Fruit fly (Drosophila melanogaster) whole organism, embryonic: ENCODE data around the gene hry.

ENCODE experiments used
- Ada2b ChIP-seq: fragments of 200-800 bp; sonication (Bioruptor generic); IDR thresholded peaks from 2 replicates; pipeline ENCODE4 v1.3.6; 2022; ENCODE audit warnings: missing biosample characterization, missing genetic modification characterization
- Adf1 ChIP-seq: fragments of 200-800 bp; sonication (Bioruptor generic); IDR thresholded peaks from 2 replicates; pipeline ENCODE4 v1.3.6; 2022; ENCODE audit warnings: missing biosample characterization, missing genetic modification characterization
- B-H2 ChIP-seq: fragments of 200-800 bp; sonication (Bioruptor generic); optimal IDR thresholded peaks from 2 replicates; lab custom pipeline; 2018; ENCODE audit warnings: missing biosample characterization, mild to moderate bottlenecking, missing genetic modification characterization
- BtbVII ChIP-seq: fragments of 200-800 bp; sonication (Bioruptor generic); optimal IDR thresholded peaks from 3 replicates; lab custom pipeline; 2017; ENCODE audit warnings: missing biosample characterization, mild to moderate bottlenecking, missing genetic modification characterization
- CG10543 ChIP-seq: fragments of 200-800 bp; sonication (Bioruptor generic); optimal IDR thresholded peaks from 3 replicates; lab custom pipeline; 2017; ENCODE audit warnings: missing biosample characterization, mild to moderate bottlenecking, missing genetic modification characterization, moderate library complexity
- CG10979 ChIP-seq: fragments of 200-800 bp; sonication (Bioruptor generic); optimal IDR thresholded peaks from 2 replicates; lab custom pipeline; 2018; ENCODE audit warnings: missing biosample characterization, mild to moderate bottlenecking, missing genetic modification characterization, moderate library complexity
- CG15601 ChIP-seq: fragments of 200-800 bp; sonication (Bioruptor generic); optimal IDR thresholded peaks from 3 replicates; lab custom pipeline; 2019; ENCODE audit warnings: missing biosample characterization, mild to moderate bottlenecking, missing genetic modification characterization, moderate library complexity
- CG1647 ChIP-seq: fragments of 200-800 bp; sonication (Bioruptor generic); optimal IDR thresholded peaks from 3 replicates; lab custom pipeline; 2016; ENCODE audit warnings: missing biosample characterization, missing genetic modification characterization
- CG1792 ChIP-seq: fragments of 200-800 bp; sonication (Bioruptor generic); optimal IDR thresholded peaks from 2 replicates; lab custom pipeline; 2016; ENCODE audit warnings: missing biosample characterization, missing genetic modification characterization
- CG18011 ChIP-seq: fragments of 200-800 bp; sonication (Bioruptor generic); optimal IDR thresholded peaks from 2 replicates; lab custom pipeline; 2017; ENCODE audit warnings: missing biosample characterization, missing genetic modification characterization, mild to moderate bottlenecking, moderate library complexity, missing genotype
- CG18262 ChIP-seq: fragments of 200-800 bp; optimal IDR thresholded peaks from 3 replicates; lab custom pipeline; 2019; ENCODE audit warnings: missing biosample characterization, mild to moderate bottlenecking, missing genetic modification characterization, moderate library complexity
- CG18476 ChIP-seq: fragments of 200-800 bp; sonication (Bioruptor generic); optimal IDR thresholded peaks from 2 replicates; lab custom pipeline; 2016; ENCODE audit warnings: missing biosample characterization, mild to moderate bottlenecking, missing genetic modification characterization
- CG2199 ChIP-seq: fragments of 200-800 bp; sonication (Bioruptor generic); IDR thresholded peaks from 3 replicates; pipeline ENCODE4 v1.3.6; 2022; ENCODE audit warnings: missing biosample characterization, missing genetic modification characterization
- CG2889 ChIP-seq: fragments of 200-800 bp; sonication (Bioruptor generic); IDR thresholded peaks from 3 replicates; pipeline ENCODE4 v1.3.6; 2022; ENCODE audit warnings: missing biosample characterization, missing genetic modification characterization
- CG34224 ChIP-seq: fragments of 200-800 bp; sonication (Bioruptor generic); IDR thresholded peaks from 3 replicates; pipeline ENCODE4 v1.3.6; 2022; ENCODE audit warnings: missing biosample characterization, missing genetic modification characterization; ENCODE audit not compliant: partially characterized antibody
- CG4404 ChIP-seq: fragments of 200-800 bp; sonication (Bioruptor generic); IDR thresholded peaks from 2 replicates; pipeline ENCODE4 v1.3.6; 2022; ENCODE audit warnings: missing biosample characterization, missing genetic modification characterization
- CG6254 ChIP-seq: fragments of 200-800 bp; sonication (Bioruptor generic); optimal IDR thresholded peaks from 3 replicates; lab custom pipeline; 2017; ENCODE audit warnings: mild to moderate bottlenecking, missing biosample characterization, missing genetic modification reagents, missing genetic modification characterization
- CkIIα-i1 ChIP-seq: fragments of 200-800 bp; sonication (Bioruptor generic); IDR thresholded peaks from 2 replicates; pipeline ENCODE4 v1.3.6; 2022; ENCODE audit warnings: missing biosample characterization, missing genetic modification characterization
- Dp ChIP-seq: fragments of 200-800 bp; sonication (Bioruptor generic); optimal IDR thresholded peaks from 2 replicates; lab custom pipeline; 2018; ENCODE audit warnings: missing biosample characterization, mild to moderate bottlenecking, missing genetic modification characterization, moderate library complexity
- GATAe ChIP-seq: fragments of 200-800 bp; sonication (Bioruptor generic); conservative IDR thresholded peaks from 2 replicates; pipeline ENCODE4 v1.3.6; 2022; ENCODE audit warnings: missing biosample characterization, missing genetic modification characterization
- Hr39 ChIP-seq: fragments of >200 bp; optimal IDR thresholded peaks from 2 replicates; lab custom pipeline; 2017
- Max ChIP-seq: fragments of 200-800 bp; sonication (Bioruptor generic); optimal IDR thresholded peaks from 2 replicates; lab custom pipeline; 2016; ENCODE audit warnings: missing biosample characterization, mild to moderate bottlenecking, missing genetic modification characterization
- Meics ChIP-seq: fragments of 200-800 bp; sonication (Bioruptor generic); optimal IDR thresholded peaks from 2 replicates; lab custom pipeline; 2017; ENCODE audit warnings: missing biosample characterization, mild to moderate bottlenecking, missing genetic modification characterization
- Optix ChIP-seq: fragments of 200-800 bp; sonication (Bioruptor generic); IDR thresholded peaks from 3 replicates; pipeline ENCODE4 v1.3.6; 2022; ENCODE audit warnings: missing biosample characterization, missing genetic modification characterization
- Six4 ChIP-seq: fragments of 200-800 bp; sonication (Bioruptor generic); optimal IDR thresholded peaks from 2 replicates; lab custom pipeline; 2016; ENCODE audit warnings: missing biosample characterization, missing genetic modification characterization
- Spps ChIP-seq: fragments of 200-800 bp; sonication (Bioruptor generic); optimal IDR thresholded peaks from 2 replicates; lab custom pipeline; 2018; ENCODE audit warnings: missing biosample characterization, mild to moderate bottlenecking, missing genetic modification characterization
- Sry-β ChIP-seq: fragments of 200-800 bp; sonication (Bioruptor generic); optimal IDR thresholded peaks from 2 replicates; lab custom pipeline; 2018; ENCODE audit warnings: missing biosample characterization, mild to moderate bottlenecking, missing genetic modification characterization, moderate library complexity
- Sry-δ ChIP-seq: fragments of 200-800 bp; sonication (Bioruptor generic); optimal IDR thresholded peaks from 2 replicates; lab custom pipeline; 2016; ENCODE audit warnings: missing biosample characterization, missing genetic modification characterization
- TFAM ChIP-seq: fragments of 200-800 bp; sonication (Bioruptor generic); optimal IDR thresholded peaks from 2 replicates; lab custom pipeline; 2017; ENCODE audit warnings: missing biosample characterization, missing genetic modification characterization, inconsistent platforms
- Tbp ChIP-seq: fragments of >200 bp; optimal IDR thresholded peaks from 2 replicates; lab custom pipeline; 2018; ENCODE audit warnings: missing biosample characterization, missing genetic modification characterization
- Vsx1 ChIP-seq: fragments of 200-800 bp; sonication (Bioruptor generic); optimal IDR thresholded peaks from 2 replicates; lab custom pipeline; 2017; ENCODE audit warnings: missing biosample characterization, mild to moderate bottlenecking, missing genetic modification characterization, missing genetic modification reagents
- Xrp1 ChIP-seq: fragments of 200-800 bp; sonication (Bioruptor generic); IDR thresholded peaks from 2 replicates; pipeline ENCODE4 v1.3.6; 2022; ENCODE audit warnings: missing biosample characterization, missing genetic modification characterization
- ase ChIP-seq: fragments of 200-800 bp; sonication (Bioruptor generic); IDR thresholded peaks from 3 replicates; pipeline ENCODE4 v1.3.6; 2022; ENCODE audit warnings: missing biosample characterization, missing genetic modification characterization
- ato ChIP-seq: fragments of 200-800 bp; sonication (Bioruptor generic); IDR thresholded peaks from 2 replicates; pipeline ENCODE4 v1.3.6; 2022; ENCODE audit warnings: missing biosample characterization, missing genetic modification characterization; ENCODE audit not compliant: partially characterized antibody
- bcd ChIP-seq: fragments of 200-800 bp; sonication (Bioruptor generic); optimal IDR thresholded peaks from 2 replicates; lab custom pipeline; 2017; ENCODE audit warnings: missing biosample characterization, mild to moderate bottlenecking, missing genetic modification characterization
- br ChIP-seq: fragments of >200 bp; optimal IDR thresholded peaks from 2 replicates; lab custom pipeline; 2017
- cas ChIP-seq: fragments of 200-800 bp; sonication (Bioruptor generic); IDR thresholded peaks from 2 replicates; pipeline ENCODE4 v1.3.6; 2022; ENCODE audit warnings: missing biosample characterization, missing genetic modification characterization
- croc ChIP-seq: fragments of 200-800 bp; sonication (Bioruptor generic); conservative IDR thresholded peaks from 3 replicates; pipeline ENCODE4 v1.3.6; 2022; ENCODE audit warnings: missing biosample characterization, missing genetic modification characterization
- crp ChIP-seq, 2 experiments: fragments of 200-800 bp; sonication (Bioruptor generic); optimal IDR thresholded peaks; 2 replicates in 1 of 2; 3 replicates in 1 of 2; lab custom pipeline; 2017; ENCODE audit warnings: missing biosample characterization in 2 of 2, missing genetic modification characterization in 2 of 2, mild to moderate bottlenecking in 1 of 2, moderate library complexity in 1 of 2
- emc ChIP-seq: fragments of 200-800 bp; sonication (Bioruptor generic); optimal IDR thresholded peaks from 2 replicates; lab custom pipeline; 2016; ENCODE audit warnings: missing biosample characterization, missing genetic modification characterization
- ftz-f1 ChIP-seq: fragments of 200-800 bp; sonication (Bioruptor generic); optimal IDR thresholded peaks from 2 replicates; lab custom pipeline; 2016; ENCODE audit warnings: missing biosample characterization, missing genetic modification characterization
- gem ChIP-seq: fragments of 200-800 bp; sonication (Bioruptor generic); optimal IDR thresholded peaks from 2 replicates; lab custom pipeline; 2019; ENCODE audit warnings: missing biosample characterization, mild to moderate bottlenecking, missing genetic modification characterization, moderate library complexity
- gfzf ChIP-seq: fragments of 200-800 bp; sonication (Bioruptor generic); optimal IDR thresholded peaks from 2 replicates; lab custom pipeline; 2016; ENCODE audit warnings: missing biosample characterization, mild to moderate bottlenecking, missing genetic modification characterization, moderate library complexity
- hbn ChIP-seq: fragments of 200-800 bp; sonication (Bioruptor generic); IDR thresholded peaks from 2 replicates; pipeline ENCODE4 v1.3.6; 2022; ENCODE audit warnings: missing biosample characterization, missing genetic modification characterization; ENCODE audit not compliant: partially characterized antibody
- inv ChIP-seq: fragments of 200-800 bp; sonication (Bioruptor generic); IDR thresholded peaks from 2 replicates; pipeline ENCODE4 v1.3.6; 2022; ENCODE audit warnings: missing biosample characterization, missing genetic modification characterization; ENCODE audit not compliant: partially characterized antibody
- onecut ChIP-seq: fragments of 200-800 bp; sonication (Bioruptor generic); IDR thresholded peaks from 2 replicates; pipeline ENCODE4 v1.3.6; 2022; ENCODE audit warnings: missing biosample characterization, missing genetic modification characterization
- pan ChIP-seq, 4 experiments: fragments of >200 bp in 3 of 4; fragments of 200-800 bp in 1 of 4; sonication (Bioruptor generic) in 1 of 4; optimal IDR thresholded peaks in 3 of 4; IDR thresholded peaks in 1 of 4; 2 replicates each; pipeline versions ENCODE4 v1.3.6 to Lab custom; 2017 to 2022; ENCODE audit warnings: missing biosample characterization in 2 of 4, missing genetic modification characterization in 2 of 4, mixed read lengths in 1 of 4
- sens-2 ChIP-seq: fragments of 200-800 bp; sonication (Bioruptor generic); IDR thresholded peaks from 2 replicates; pipeline ENCODE4 v1.3.6; 2022; ENCODE audit warnings: missing biosample characterization, missing genetic modification characterization
- sob ChIP-seq: fragments of 200-800 bp; sonication (Bioruptor generic); IDR thresholded peaks from 2 replicates; pipeline ENCODE4 v1.3.6; 2022; ENCODE audit warnings: missing biosample characterization, missing genetic modification characterization
- sug ChIP-seq: fragments of 200-800 bp; optimal IDR thresholded peaks from 2 replicates; lab custom pipeline; 2019; ENCODE audit warnings: missing biosample characterization, mild to moderate bottlenecking, missing genetic modification characterization, moderate library complexity
- unpg ChIP-seq: fragments of 200-800 bp; sonication (Bioruptor generic); optimal IDR thresholded peaks from 3 replicates; lab custom pipeline; 2018; ENCODE audit warnings: missing biosample characterization, mild to moderate bottlenecking, missing genetic modification characterization, moderate library complexity

hry gene

DNA sequence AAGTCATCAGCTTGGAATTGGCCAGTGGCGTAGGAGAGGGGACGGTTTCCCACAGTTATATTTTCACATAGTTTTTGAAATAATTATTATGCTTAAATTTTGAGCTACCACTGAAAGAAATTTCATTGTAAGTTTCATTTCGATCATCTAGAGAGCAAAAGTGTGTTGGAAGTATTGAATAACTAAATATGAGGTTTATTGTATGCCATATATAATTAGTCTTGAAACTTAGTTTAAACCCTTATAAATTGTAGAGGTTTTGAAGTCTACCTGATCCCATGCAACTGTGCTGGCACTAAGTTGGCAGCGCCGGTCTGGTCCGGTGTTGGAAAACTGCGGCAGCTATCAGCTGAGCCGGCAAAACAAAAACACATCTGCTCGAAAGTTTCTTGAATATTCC is 45.6 kb downstream of the hry start, which contains the start of the genes CG32022 and CG6511 (continued):
- no peak for TF ChIP-seq ato (GFP tag; lab: Robert Waterston, UW)
- TF ChIP-seq croc (GFP tag; lab: Robert Waterston, UW), result peak; percentile 97
- TF ChIP-seq emc, result peak; percentile 93
- peak; percentile 86 for TF ChIP-seq CG18011 (GFP tag; lab: Kevin White, UChicago)
- TF ChIP-seq Six4, result peak; percentile 92
- TF ChIP-seq Optix (GFP tag; lab: Robert Waterston, UW), result peak; percentile 85
- peak; percentile 98 for TF ChIP-seq gem (tag; lab: Kevin White, UChicago)
- peak; percentile 98 for TF ChIP-seq CG4404 (GFP tag; lab: Robert Waterston, UW)
- peak; percentile 15 for TF ChIP-seq gfzf (GFP tag; lab: Kevin White, UChicago)
- TF ChIP-seq Hr39 (lab: Kevin White, UChicago), result peak; percentile 55
- TF ChIP-seq br (lab: Kevin White, UChicago), result no peak
- TF ChIP-seq unpg (GFP tag; lab: Kevin White, UChicago), result peak; percentile 97
- TF ChIP-seq CG34224 (GFP tag; lab: Robert Waterston, UW), result no peak; the same call in 2 of the 3 replicates
- peak; percentile 97 for TF ChIP-seq Meics (GFP tag; lab: Kevin White, UChicago)
- peak; percentile 87 for TF ChIP-seq onecut
- peak; percentile 46 for TF ChIP-seq Dp (GFP tag; lab: Kevin White, UChicago)
- TF ChIP-seq CG2199 (GFP tag; lab: Robert Waterston, UW), result peak; percentile 92
- TF ChIP-seq Max, result peak; percentile 94
- peak; percentile 98 for TF ChIP-seq B-H2 (GFP tag; lab: Kevin White, UChicago)
- peak; percentile 95 for TF ChIP-seq CG10979 (tag; lab: Kevin White, UChicago)
- TF ChIP-seq Tbp, result no peak
- TF ChIP-seq Vsx1 (GFP tag; lab: Kevin White, UChicago), result no peak
- TF ChIP-seq bcd (GFP tag; lab: Kevin White, UChicago), result peak; percentile 98
- peak; percentile 81 for TF ChIP-seq Spps (tag; lab: Kevin White, UChicago)
- peak; percentile 93 for TF ChIP-seq cas
- peak; percentile 73 for TF ChIP-seq Sry-δ
- peak; percentile 98 for TF ChIP-seq sug
- TF ChIP-seq BtbVII, result peak; percentile 95
- TF ChIP-seq CG6254 (GFP tag; lab: Kevin White, UChicago), result peak; percentile 82
- peak; percentile 77 for TF ChIP-seq ftz-f1 (GFP tag; lab: Kevin White, UChicago)
- peak; percentile 94 for TF ChIP-seq CG18476 (GFP tag; lab: Kevin White, UChicago)
- peak; percentile 93 for TF ChIP-seq ase (GFP tag; lab: Robert Waterston, UW)
- peak; percentile 81 for TF ChIP-seq Adf1 (GFP tag; lab: Robert Waterston, UW)
- peak; percentile 96 for TF ChIP-seq Xrp1
- no peak for TF ChIP-seq hbn (GFP tag; lab: Robert Waterston, UW)
- peak; percentile 89 for TF ChIP-seq GATAe (GFP tag; lab: Robert Waterston, UW)
- peak; percentile 92 for TF ChIP-seq CG2889 (GFP tag; lab: Robert Waterston, UW)
- TF ChIP-seq sob (GFP tag; lab: Robert Waterston, UW), result peak; percentile 98
- peak; percentile 31 for TF ChIP-seq TFAM (GFP tag; lab: Kevin White, UChicago)
- peak; percentile 68 for TF ChIP-seq Sry-β (GFP tag; lab: Kevin White, UChicago)
- peak; percentile 96 for TF ChIP-seq CG1647 (GFP tag; lab: Kevin White, UChicago)
- peak; percentile 95 to 97 for TF ChIP-seq crp (GFP tag; optimal IDR thresholded peaks at IDR 0.05; lab: Kevin White, UChicago)
- peak; percentile 99 for TF ChIP-seq CG10543 (GFP tag; lab: Kevin White, UChicago)
- TF ChIP-seq CG18262 (tag; lab: Kevin White, UChicago), result peak; percentile 96
- TF ChIP-seq CG1792 (GFP tag; lab: Kevin White, UChicago), result peak; percentile 95
- TF ChIP-seq Ada2b (GFP tag; lab: Robert Waterston, UW), result peak; percentile 94
- TF ChIP-seq pan (optimal IDR thresholded peaks at IDR 0.05; lab: Kevin White, UChicago), result no peak
- TF ChIP-seq pan (GFP tag; optimal IDR thresholded peaks at IDR 0.05 in 1 of 2, IDR thresholded peaks at IDR 0.05 in 1 of 2), result peak in 1 of 2 experiments; percentile 94
- TF ChIP-seq CG15601 (tag; lab: Kevin White, UChicago), result peak; percentile 94
- TF ChIP-seq inv (GFP tag; lab: Robert Waterston, UW), result no peak
- TF ChIP-seq CkIIα-i1 (GFP tag; lab: Robert Waterston, UW), result peak; percentile 76
- peak; percentile 88 for TF ChIP-seq sens-2 (GFP tag; lab: Robert Waterston, UW)
